Worm (Caenorhabditis elegans) whole organism, midembryonic: Measurements from ENCODE around the gene E02A10.4.

Source experiments
- T22C8.4 ChIP-seq: fragments of 200-800 bp; sonication (Bioruptor generic); IDR thresholded peaks from 2 replicates; pipeline ENCODE4 v1.3.6; 2022; ENCODE audit warnings: missing genetic modification characterization, missing compliant biosample characterization
- cog-1 ChIP-seq: sonication (generic microtip); optimal IDR thresholded peaks from 2 replicates; lab custom pipeline; 2016; ENCODE audit warnings: missing genetic modification characterization, missing compliant biosample characterization
- flt-1 ChIP-seq: fragments of 200-800 bp; sonication (Bioruptor generic); IDR thresholded peaks from 2 replicates; pipeline ENCODE4 v1.3.6; 2022; ENCODE audit warnings: missing genetic modification characterization, missing compliant biosample characterization
- klf-2 ChIP-seq: fragments of 200-800 bp; sonication (Bioruptor generic); conservative IDR thresholded peaks from 2 replicates; pipeline ENCODE4 v1.3.6; 2022; ENCODE audit warnings: missing genetic modification reagents, missing genetic modification characterization, missing compliant biosample characterization
- med-1 ChIP-seq: sonication (generic microtip); optimal IDR thresholded peaks from 2 replicates; lab custom pipeline; 2017; ENCODE audit warnings: missing genetic modification characterization, mild to moderate bottlenecking, missing compliant biosample characterization, antibody characterized with exemption, missing genetic modification reagents; ENCODE audit not compliant: insufficient read depth
- ref-1 ChIP-seq: fragments of 200-800 bp; sonication (Bioruptor generic); conservative IDR thresholded peaks from 2 replicates; pipeline ENCODE4 v1.3.6; 2022; ENCODE audit warnings: missing genetic modification reagents, missing genetic modification characterization, missing compliant biosample characterization
- tab-1 ChIP-seq: fragments of 200-800 bp; sonication (Bioruptor generic); IDR thresholded peaks from 2 replicates; pipeline ENCODE4 v1.3.6; 2022; ENCODE audit warnings: missing genetic modification characterization, missing compliant biosample characterization
- ztf-23 ChIP-seq: fragments of 200-800 bp; sonication (Bioruptor generic); IDR thresholded peaks from 2 replicates; pipeline ENCODE4 v1.3.6; 2022; ENCODE audit warnings: missing genetic modification reagents, missing genetic modification characterization, missing compliant biosample characterization
- ztf-29 ChIP-seq: fragments of 200-800 bp; sonication (Bioruptor generic); IDR thresholded peaks from 2 replicates; pipeline ENCODE4 v1.3.6; 2022; ENCODE audit warnings: missing genetic modification reagents, missing genetic modification characterization, missing compliant biosample characterization

Gene E02A10.4

ce11 chrV:12554172-12555031 is 13.3 kb downstream of the E02A10.4 start:
- TF ChIP-seq cog-1 (no peak), ztf-23 (GFP tag; lab: Robert Waterston, UW) (no peak), ztf-29 (GFP tag; lab: Robert Waterston, UW) (no peak), med-1 (GFP tag; lab: Kevin White, UChicago) (no peak), ref-1 (GFP tag; lab: Robert Waterston, UW) (no peak), tab-1 (GFP tag; lab: Robert Waterston, UW) (no peak)

ce11 chrV:12553286-12553725 is 14.4 kb downstream of the E02A10.4 start:
- TF ChIP-seq cog-1 (no peak), med-1 (GFP tag; lab: Kevin White, UChicago) (no peak), flt-1 (GFP tag; lab: Robert Waterston, UW) (no peak), klf-2 (GFP tag; lab: Robert Waterston, UW) (no peak), ztf-29 (GFP tag; lab: Robert Waterston, UW) (no peak), tab-1 (GFP tag; lab: Robert Waterston, UW) (no peak), ref-1 (GFP tag; lab: Robert Waterston, UW) (no peak), ztf-23 (GFP tag; lab: Robert Waterston, UW) (no peak), T22C8.4 (GFP tag; lab: Robert Waterston, UW) (no peak)

ce11 chrV:12552671-12553212 is 15.0 kb downstream of the E02A10.4 start, which contains the start of gene F45D3.4:
Gene F45D3.4, minus strand, starts transcription at chrV:12553191.
- TF ChIP-seq cog-1 (no peak), ztf-23 (GFP tag; lab: Robert Waterston, UW) (no peak), flt-1 (GFP tag; lab: Robert Waterston, UW) (no peak), klf-2 (GFP tag; lab: Robert Waterston, UW) (no peak), T22C8.4 (GFP tag; lab: Robert Waterston, UW) (no peak), ref-1 (GFP tag; lab: Robert Waterston, UW) (no peak), med-1 (GFP tag; lab: Kevin White, UChicago) (no peak)

ce11 chrV:12551638-12552478 is 15.9 kb downstream of the E02A10.4 start:
- TF ChIP-seq T22C8.4 (GFP tag; lab: Robert Waterston, UW) (no peak), ztf-29 (GFP tag; lab: Robert Waterston, UW) (no peak), klf-2 (GFP tag; lab: Robert Waterston, UW) (no peak), med-1 (GFP tag; lab: Kevin White, UChicago) (no peak)

ce11 chrV:12550755-12551154 is 17.0 kb downstream of the E02A10.4 start:
- TF ChIP-seq ref-1 (GFP tag; lab: Robert Waterston, UW) (no peak), med-1 (GFP tag; lab: Kevin White, UChicago) (no peak)

- TF ChIP-seq flt-1 (GFP tag; lab: Robert Waterston, UW) (no peak), ztf-29 (GFP tag; lab: Robert Waterston, UW) (no peak), klf-2 (GFP tag; lab: Robert Waterston, UW) (no peak), cog-1 (no peak), tab-1 (GFP tag; lab: Robert Waterston, UW) (no peak), ref-1 (GFP tag; lab: Robert Waterston, UW) (no peak), ztf-23 (GFP tag; lab: Robert Waterston, UW) (no peak), med-1 (GFP tag; lab: Kevin White, UChicago) (no peak), T22C8.4 (GFP tag; lab: Robert Waterston, UW) (no peak)
These were observed 17.6 kb downstream of the E02A10.4 start, which contains the start of gene F45D3.3 for ce11 chrV:12550036-12550626. Gene F45D3.3, minus strand, starts transcription at chrV:12550385.

ce11 chrV:12549604-12550003 is 18.1 kb downstream of the E02A10.4 start:
- TF ChIP-seq flt-1 (GFP tag; lab: Robert Waterston, UW) (no peak), T22C8.4 (GFP tag; lab: Robert Waterston, UW) (no peak), klf-2 (GFP tag; lab: Robert Waterston, UW) (no peak), med-1 (GFP tag; lab: Kevin White, UChicago) (no peak), cog-1 (no peak), ztf-23 (GFP tag; lab: Robert Waterston, UW) (no peak), ref-1 (GFP tag; lab: Robert Waterston, UW) (no peak), ztf-29 (GFP tag; lab: Robert Waterston, UW) (no peak), tab-1 (GFP tag; lab: Robert Waterston, UW) (no peak)

ce11 chrV:12548830-12549229 is 18.9 kb downstream of the E02A10.4 start:
- TF ChIP-seq med-1 (GFP tag; lab: Kevin White, UChicago) (no peak), T22C8.4 (GFP tag; lab: Robert Waterston, UW) (no peak), ref-1 (GFP tag; lab: Robert Waterston, UW) (no peak), cog-1 (no peak), ztf-29 (GFP tag; lab: Robert Waterston, UW) (no peak), tab-1 (GFP tag; lab: Robert Waterston, UW) (no peak), flt-1 (GFP tag; lab: Robert Waterston, UW) (no peak)
